Fruit fly (Drosophila melanogaster) whole organism, prepupa: ENCODE data around the gene pbl.

Experiments used
- Blimp-1 ChIP-seq: fragments of 200-800 bp; sonication (Bioruptor generic); optimal IDR thresholded peaks from 3 replicates; lab custom pipeline; 2017; ENCODE audit warnings: missing biosample characterization, missing genetic modification characterization, mild to moderate bottlenecking, moderate library complexity, missing genetic modification reagents
- CG10631 ChIP-seq: fragments of 200-800 bp; sonication (Bioruptor generic); optimal IDR thresholded peaks from 2 replicates; lab custom pipeline; 2016; ENCODE audit warnings: missing biosample characterization, missing genetic modification characterization
- CG10669 ChIP-seq: fragments of 200-800 bp; sonication (Bioruptor generic); optimal IDR thresholded peaks from 3 replicates; lab custom pipeline; 2018; ENCODE audit warnings: missing biosample characterization, mild to moderate bottlenecking, missing genetic modification characterization, moderate library complexity
- CG11294 ChIP-seq: fragments of 200-800 bp; sonication (Bioruptor generic); IDR thresholded peaks from 2 replicates; pipeline ENCODE4 v1.3.6; 2022; ENCODE audit warnings: missing biosample characterization, missing genetic modification characterization
- CG11902 ChIP-seq: fragments of 200-800 bp; sonication (Bioruptor generic); optimal IDR thresholded peaks from 3 replicates; lab custom pipeline; 2016; ENCODE audit warnings: missing biosample characterization, missing genetic modification characterization
- CG15336 ChIP-seq: fragments of 200-800 bp; sonication (Bioruptor generic); IDR thresholded peaks from 2 replicates; pipeline ENCODE4 v1.3.6; 2022; ENCODE audit warnings: missing biosample characterization, missing genetic modification characterization
- CG1621 ChIP-seq: fragments of 200-800 bp; sonication (Bioruptor generic); optimal IDR thresholded peaks from 3 replicates; lab custom pipeline; 2018; ENCODE audit warnings: missing biosample characterization, mild to moderate bottlenecking, missing genetic modification characterization
- CG16779 ChIP-seq: fragments of 200-800 bp; sonication (Bioruptor generic); optimal IDR thresholded peaks from 3 replicates; lab custom pipeline; 2017; ENCODE audit warnings: missing biosample characterization, mild to moderate bottlenecking, missing genetic modification characterization
- CG3032 ChIP-seq: fragments of 200-800 bp; optimal IDR thresholded peaks from 2 replicates; lab custom pipeline; 2019; ENCODE audit warnings: missing biosample characterization, mild to moderate bottlenecking, missing genetic modification characterization, moderate library complexity
- CG31627 ChIP-seq: fragments of 200-800 bp; sonication (Bioruptor generic); optimal IDR thresholded peaks from 3 replicates; lab custom pipeline; 2016; ENCODE audit warnings: missing biosample characterization, missing genetic modification characterization
- CG32006 ChIP-seq: fragments of 200-800 bp; sonication (Bioruptor generic); optimal IDR thresholded peaks from 3 replicates; lab custom pipeline; 2017; ENCODE audit warnings: missing biosample characterization, mild to moderate bottlenecking, missing genetic modification characterization
- CG34406 ChIP-seq: fragments of 200-800 bp; sonication (Bioruptor generic); optimal IDR thresholded peaks from 3 replicates; lab custom pipeline; 2016; ENCODE audit warnings: missing biosample characterization, missing genetic modification characterization
- CG4318 ChIP-seq: fragments of 200-800 bp; sonication (Bioruptor generic); optimal IDR thresholded peaks from 3 replicates; lab custom pipeline; 2017; ENCODE audit warnings: missing biosample characterization, mild to moderate bottlenecking, missing genetic modification characterization
- CG6163 ChIP-seq: fragments of 200-800 bp; sonication (Bioruptor generic); IDR thresholded peaks from 3 replicates; pipeline ENCODE4 v1.3.6; 2022; ENCODE audit warnings: missing biosample characterization, missing genetic modification characterization
- CG6276 ChIP-seq: fragments of 200-800 bp; sonication (Bioruptor generic); optimal IDR thresholded peaks from 2 replicates; lab custom pipeline; 2017; ENCODE audit warnings: missing biosample characterization, mild to moderate bottlenecking, missing genetic modification characterization
- CG6808 ChIP-seq: fragments of 200-800 bp; sonication (Bioruptor generic); optimal IDR thresholded peaks from 3 replicates; lab custom pipeline; 2017; ENCODE audit warnings: missing biosample characterization, missing genetic modification characterization, mild to moderate bottlenecking, moderate library complexity, missing genetic modification reagents
- CG6854 ChIP-seq: fragments of 200-800 bp; sonication (Bioruptor generic); optimal IDR thresholded peaks from 2 replicates; lab custom pipeline; 2017; ENCODE audit warnings: missing biosample characterization, mild to moderate bottlenecking, missing genetic modification characterization
- CG7368 ChIP-seq: fragments of 200-800 bp; sonication (Bioruptor generic); optimal IDR thresholded peaks from 3 replicates; lab custom pipeline; 2016; ENCODE audit warnings: missing biosample characterization, missing genetic modification characterization
- CG8119 ChIP-seq: fragments of 200-800 bp; sonication (Bioruptor generic); IDR thresholded peaks from 3 replicates; pipeline ENCODE4 v1.3.6; 2022; ENCODE audit warnings: missing biosample characterization, missing genetic modification characterization
- CG8319 ChIP-seq: fragments of 200-800 bp; sonication (Bioruptor generic); optimal IDR thresholded peaks from 3 replicates; lab custom pipeline; 2016; ENCODE audit warnings: missing biosample characterization, missing genetic modification characterization
- CG8632 ChIP-seq: fragments of 200-800 bp; sonication (Bioruptor generic); optimal IDR thresholded peaks from 3 replicates; lab custom pipeline; 2016; ENCODE audit warnings: missing biosample characterization, missing genetic modification characterization
- CG9139 ChIP-seq: fragments of 200-800 bp; sonication (Bioruptor generic); optimal IDR thresholded peaks from 3 replicates; lab custom pipeline; 2017; ENCODE audit warnings: missing biosample characterization, mild to moderate bottlenecking, missing genetic modification characterization
- Eip75B ChIP-seq: fragments of 200-800 bp; sonication (Bioruptor generic); optimal IDR thresholded peaks from 3 replicates; lab custom pipeline; 2016; ENCODE audit warnings: missing biosample characterization, missing genetic modification characterization
- Eip93F ChIP-seq: fragments of 200-800 bp; sonication (Bioruptor generic); optimal IDR thresholded peaks from 2 replicates; lab custom pipeline; 2016; ENCODE audit warnings: missing biosample characterization, mild to moderate bottlenecking, missing genetic modification characterization
- Ets21C ChIP-seq: fragments of 200-800 bp; sonication (Bioruptor generic); optimal IDR thresholded peaks from 3 replicates; lab custom pipeline; 2016; ENCODE audit warnings: missing biosample characterization, missing genetic modification characterization
- Ets96B ChIP-seq: fragments of 200-800 bp; optimal IDR thresholded peaks from 2 replicates; lab custom pipeline; 2019; ENCODE audit warnings: missing biosample characterization, mild to moderate bottlenecking, missing genetic modification characterization, moderate library complexity
- Gug ChIP-seq: fragments of 200-800 bp; sonication (Bioruptor generic); IDR thresholded peaks from 2 replicates; pipeline ENCODE4 v1.3.6; 2022; ENCODE audit warnings: missing biosample characterization, missing genetic modification characterization
- Hr38 ChIP-seq: sonication (Bioruptor generic); optimal IDR thresholded peaks from 2 replicates; lab custom pipeline; 2016; ENCODE audit warnings: missing biosample characterization, missing genetic modification characterization
- Hr39 ChIP-seq: fragments of 200-800 bp; sonication (Bioruptor generic); optimal IDR thresholded peaks from 2 replicates; lab custom pipeline; 2016; ENCODE audit warnings: missing biosample characterization, missing genetic modification characterization
- Lpt ChIP-seq: fragments of 200-800 bp; sonication (Bioruptor generic); optimal IDR thresholded peaks from 3 replicates; lab custom pipeline; 2016; ENCODE audit warnings: missing biosample characterization, missing genetic modification characterization
- Met ChIP-seq: fragments of 200-800 bp; sonication (Bioruptor generic); optimal IDR thresholded peaks from 3 replicates; lab custom pipeline; 2016; ENCODE audit warnings: missing biosample characterization, missing genetic modification characterization
- OdsH ChIP-seq: fragments of 200-800 bp; sonication (Bioruptor generic); optimal IDR thresholded peaks from 3 replicates; lab custom pipeline; 2016; ENCODE audit warnings: missing biosample characterization, missing genetic modification characterization
- Sox14 ChIP-seq: fragments of 200-800 bp; sonication (Bioruptor generic); optimal IDR thresholded peaks from 3 replicates; lab custom pipeline; 2016; ENCODE audit warnings: missing biosample characterization, missing genetic modification characterization
- Sox15 ChIP-seq: fragments of 200-800 bp; sonication (Bioruptor generic); optimal IDR thresholded peaks from 3 replicates; lab custom pipeline; 2016; ENCODE audit warnings: missing biosample characterization, missing genetic modification characterization
- achi ChIP-seq: fragments of 200-800 bp; sonication (Bioruptor generic); optimal IDR thresholded peaks from 3 replicates; lab custom pipeline; 2016; ENCODE audit warnings: missing biosample characterization, missing genetic modification characterization
- acj6 ChIP-seq: fragments of 200-800 bp; sonication (Bioruptor generic); optimal IDR thresholded peaks from 3 replicates; lab custom pipeline; 2016; ENCODE audit warnings: missing biosample characterization, missing genetic modification characterization
- cyc ChIP-seq: fragments of 200-800 bp; sonication (Bioruptor generic); optimal IDR thresholded peaks from 3 replicates; lab custom pipeline; 2016; ENCODE audit warnings: missing biosample characterization, missing genetic modification characterization
- dac ChIP-seq: fragments of 200-800 bp; sonication (Bioruptor generic); optimal IDR thresholded peaks from 2 replicates; lab custom pipeline; 2017; ENCODE audit warnings: missing biosample characterization, mild to moderate bottlenecking, missing genetic modification characterization
- dsx ChIP-seq: fragments of 200-800 bp; optimal IDR thresholded peaks from 3 replicates; lab custom pipeline; 2019; ENCODE audit warnings: missing biosample characterization, mild to moderate bottlenecking, missing genetic modification characterization, moderate library complexity; ENCODE audit not compliant: poor library complexity, severe bottlenecking
- eg ChIP-seq: fragments of 200-800 bp; sonication (Bioruptor generic); IDR thresholded peaks from 3 replicates; pipeline ENCODE4 v1.3.6; 2022; ENCODE audit warnings: missing biosample characterization, missing genetic modification characterization
- fd59A ChIP-seq: fragments of 200-800 bp; sonication (Bioruptor generic); optimal IDR thresholded peaks from 2 replicates; lab custom pipeline; 2017; ENCODE audit warnings: missing biosample characterization, mild to moderate bottlenecking, missing genetic modification characterization, missing genetic modification reagents
- fd85E ChIP-seq: fragments of 200-800 bp; sonication (Bioruptor generic); optimal IDR thresholded peaks from 3 replicates; lab custom pipeline; 2016; ENCODE audit warnings: missing biosample characterization, missing genetic modification characterization
- lz ChIP-seq: fragments of 200-800 bp; sonication (Bioruptor generic); optimal IDR thresholded peaks from 3 replicates; lab custom pipeline; 2016; ENCODE audit warnings: missing biosample characterization, missing genetic modification characterization
- net ChIP-seq: fragments of 200-800 bp; sonication (Bioruptor generic); optimal IDR thresholded peaks from 3 replicates; lab custom pipeline; 2016; ENCODE audit warnings: missing biosample characterization, missing genetic modification characterization
- salr ChIP-seq, 2 experiments: fragments of 200-800 bp; sonication (Bioruptor generic); optimal IDR thresholded peaks; 3 replicates each; lab custom pipeline; 2016 to 2018; ENCODE audit warnings: missing biosample characterization in 2 of 2, missing genetic modification characterization in 2 of 2, mild to moderate bottlenecking in 1 of 2
- spab ChIP-seq: fragments of 200-800 bp; sonication (Bioruptor generic); optimal IDR thresholded peaks from 2 replicates; lab custom pipeline; 2017; ENCODE audit warnings: missing biosample characterization, mild to moderate bottlenecking, missing genetic modification characterization, missing genetic modification reagents
- ss ChIP-seq, 2 experiments: fragments of 200-800 bp; sonication (Bioruptor generic); optimal IDR thresholded peaks; 2 replicates in 1 of 2; 3 replicates in 1 of 2; lab custom pipeline; 2017 to 2018; ENCODE audit warnings: mild to moderate bottlenecking in 2 of 2, missing biosample characterization in 2 of 2, missing genetic modification characterization in 2 of 2, moderate library complexity in 1 of 2
- svp ChIP-seq: fragments of 200-800 bp; sonication (Bioruptor generic); peaks from one replicate; lab custom pipeline; 2016; ENCODE audit warnings: missing biosample characterization, missing genetic modification characterization
- topi ChIP-seq: fragments of 200-800 bp; sonication (Bioruptor generic); optimal IDR thresholded peaks from 3 replicates; lab custom pipeline; 2016; ENCODE audit warnings: missing biosample characterization, missing genetic modification characterization
- vri ChIP-seq: fragments of 200-800 bp; sonication (Bioruptor generic); optimal IDR thresholded peaks from 3 replicates; lab custom pipeline; 2016; ENCODE audit warnings: missing biosample characterization, mild to moderate bottlenecking, missing genetic modification characterization

The pbl gene

dm6 chr3L:7855778-7856625, 55.8 kb downstream of the pbl start:
- TF ChIP-seq CG3032 (tag; lab: Kevin White, UChicago) (peak; percentile 13), CG6276 (peak; percentile 68), CG16779 (tag; lab: Kevin White, UChicago) (no peak), topi (GFP tag; lab: Kevin White, UChicago) (peak; percentile 19), spab (peak; percentile 32), CG32006 (GFP tag; lab: Kevin White, UChicago) (peak; percentile 80), CG1621 (no peak), eg (peak; percentile 86), CG6808 (GFP tag; lab: Kevin White, UChicago) (peak; percentile 32), lz (GFP tag; lab: Kevin White, UChicago) (peak; percentile 14), Lpt (peak; percentile 25), cyc (GFP tag; lab: Kevin White, UChicago) (peak; percentile 47), CG11294 (peak; percentile 67; the same call in 1 of the 2 replicates), CG10631 (peak; percentile 55), CG7368 (GFP tag; lab: Kevin White, UChicago) (peak; percentile 18), CG11902 (GFP tag; lab: Kevin White, UChicago) (no peak), CG6854 (GFP tag; lab: Kevin White, UChicago) (no peak), Eip75B (GFP tag; lab: Kevin White, UChicago) (no peak), vri (GFP tag; lab: Kevin White, UChicago) (peak; percentile 95), CG8632 (GFP tag; lab: Kevin White, UChicago) (peak; percentile 45), CG10669 (GFP tag; lab: Kevin White, UChicago) (no peak), CG4318 (GFP tag; lab: Kevin White, UChicago) (peak; percentile 45), Gug (GFP tag; lab: Robert Waterston, UW) (peak; percentile 79), CG15336 (GFP tag; lab: Robert Waterston, UW) (peak; percentile 79), CG9139 (GFP tag; lab: Kevin White, UChicago) (no peak), Hr38 (GFP tag; lab: Kevin White, UChicago) (no peak), Eip93F (GFP tag; lab: Kevin White, UChicago) (no peak), Met (peak; percentile 50), svp (GFP tag; lab: Kevin White, UChicago) (peak; percentile 66), CG8119 (GFP tag; lab: Robert Waterston, UW) (peak; percentile 78), fd85E (GFP tag; lab: Kevin White, UChicago) (no peak), Sox14 (GFP tag; lab: Kevin White, UChicago) (no peak), salr (GFP tag; optimal IDR thresholded peaks at IDR 0.05; lab: Kevin White, UChicago) (peak in 1 of 2 experiments; percentile 80), fd59A (peak; percentile 21), Ets21C (GFP tag; lab: Kevin White, UChicago) (no peak), Sox15 (GFP tag; lab: Kevin White, UChicago) (peak; percentile 42), OdsH (peak; percentile 74), CG34406 (GFP tag; lab: Kevin White, UChicago) (peak; percentile 69), achi (GFP tag; lab: Kevin White, UChicago) (peak; percentile 40), CG6163 (GFP tag; lab: Robert Waterston, UW) (peak; percentile 42; the same call in 2 of the 3 replicates), Hr39 (peak; percentile 14), ss (GFP tag; optimal IDR thresholded peaks at IDR 0.05; lab: Kevin White, UChicago) (peak in 1 of 2 experiments; percentile 30), Blimp-1 (peak; percentile 14), CG8319 (GFP tag; lab: Kevin White, UChicago) (peak; percentile 47), acj6 (GFP tag; lab: Kevin White, UChicago) (peak; percentile 44), CG31627 (peak; percentile 25), dac (no peak), dsx (GFP tag; lab: Kevin White, UChicago) (no peak), net (GFP tag; lab: Kevin White, UChicago) (peak; percentile 0), Ets96B (tag; lab: Kevin White, UChicago) (no peak)
